Worm (Caenorhabditis elegans) whole organism, young adult: ENCODE measurements around the gene sfxn-1.3.

ENCODE experiments used
- C06A6.2 ChIP-seq: fragments of 200-800 bp; sonication (Bioruptor generic); conservative IDR thresholded peaks from 2 replicates; pipeline ENCODE4 v1.3.6; 2022; ENCODE audit warnings: missing genetic modification characterization, missing compliant biosample characterization
- C17E4.6 ChIP-seq: fragments of 200-800 bp; sonication (Bioruptor generic); IDR thresholded peaks from 2 replicates; pipeline ENCODE4 v1.3.6; 2022; ENCODE audit warnings: missing genetic modification reagents, missing genetic modification characterization, missing compliant biosample characterization
- F37B4.10 ChIP-seq: fragments of 200-800 bp; sonication (Bioruptor generic); IDR thresholded peaks from 2 replicates; pipeline ENCODE4 v1.3.6; 2022; ENCODE audit warnings: missing genetic modification characterization, missing compliant biosample characterization
- F39B2.1 ChIP-seq: fragments of 200-800 bp; sonication (Bioruptor generic); IDR thresholded peaks from 2 replicates; pipeline ENCODE4 v1.3.6; 2022; ENCODE audit warnings: missing genetic modification reagents, missing genetic modification characterization, missing compliant biosample characterization
- F57A8.1 ChIP-seq: fragments of 200-800 bp; sonication (Bioruptor generic); optimal IDR thresholded peaks from 2 replicates; lab custom pipeline; 2018; ENCODE audit warnings: mild to moderate bottlenecking, missing genetic modification characterization, moderate library complexity, missing compliant biosample characterization
- K12H6.12 ChIP-seq: fragments of 200-800 bp; sonication (Bioruptor generic); optimal IDR thresholded peaks from 2 replicates; lab custom pipeline; 2018; ENCODE audit warnings: mild to moderate bottlenecking, missing genetic modification characterization, missing compliant biosample characterization
- Y95B8A.8 ChIP-seq: fragments of 200-800 bp; sonication (Bioruptor generic); IDR thresholded peaks from 2 replicates; pipeline ENCODE4 v1.3.6; 2022; ENCODE audit warnings: missing genetic modification reagents, missing genetic modification characterization, missing compliant biosample characterization
- akir-1 ChIP-seq: fragments of 200-800 bp; sonication (Bioruptor generic); optimal IDR thresholded peaks from 2 replicates; lab custom pipeline; 2018; ENCODE audit warnings: mild to moderate bottlenecking, missing genetic modification characterization, moderate library complexity, missing compliant biosample characterization
- aptf-2 ChIP-seq: fragments of 200-800 bp; sonication (Bioruptor generic); conservative IDR thresholded peaks from 2 replicates; pipeline ENCODE4 v1.3.6; 2022; ENCODE audit warnings: missing genetic modification reagents, missing genetic modification characterization, missing compliant biosample characterization
- atf-7 ChIP-seq: sonication (generic microtip); optimal IDR thresholded peaks from 2 replicates; lab custom pipeline; 2017; ENCODE audit warnings: mild to moderate bottlenecking, missing genetic modification characterization, missing compliant biosample characterization
- attf-5 ChIP-seq: fragments of 200-800 bp; sonication (Bioruptor generic); optimal IDR thresholded peaks from 2 replicates; lab custom pipeline; 2018; ENCODE audit warnings: mild to moderate bottlenecking, missing genetic modification characterization, missing compliant biosample characterization
- bed-2 ChIP-seq: fragments of 200-800 bp; sonication (Bioruptor generic); IDR thresholded peaks from 2 replicates; pipeline ENCODE4 v1.3.6; 2022; ENCODE audit warnings: missing genetic modification reagents, missing genetic modification characterization, missing compliant biosample characterization
- ccch-3 ChIP-seq: fragments of 200-800 bp; sonication (Bioruptor generic); optimal IDR thresholded peaks from 2 replicates; lab custom pipeline; 2018; ENCODE audit warnings: mild to moderate bottlenecking, missing genetic modification characterization, missing compliant biosample characterization
- cebp-1 ChIP-seq, 2 experiments: fragments of 200-800 bp in 1 of 2; sonication (Bioruptor generic) in 1 of 2; sonication (generic microtip) in 1 of 2; IDR thresholded peaks in 1 of 2; optimal IDR thresholded peaks in 1 of 2; 2 replicates each; pipeline versions ENCODE4 v1.3.6 to Lab custom; 2017 to 2022; ENCODE audit warnings: missing compliant biosample characterization in 2 of 2, missing genetic modification characterization in 2 of 2, mild to moderate bottlenecking in 1 of 2, missing genetic modification reagents in 1 of 2, moderate library complexity in 1 of 2
- dox-1 ChIP-seq: fragments of 200-800 bp; sonication (Bioruptor generic); IDR thresholded peaks from 2 replicates; pipeline ENCODE4 v1.3.6; 2022; ENCODE audit warnings: missing genetic modification reagents, missing genetic modification characterization, missing compliant biosample characterization
- dpl-1 ChIP-seq: fragments of 150-350 bp; optimal IDR thresholded peaks from 2 replicates; lab custom pipeline; 2014; ENCODE audit warnings: missing biosample characterization, missing genetic modification reagents, missing genetic modification characterization
- egl-18 ChIP-seq: fragments of 200-800 bp; sonication (Bioruptor generic); IDR thresholded peaks from 2 replicates; pipeline ENCODE4 v1.3.6; 2022; ENCODE audit warnings: missing genetic modification reagents, missing genetic modification characterization, missing compliant biosample characterization
- egl-44 ChIP-seq: fragments of 200-800 bp; sonication (Bioruptor generic); IDR thresholded peaks from 2 replicates; pipeline ENCODE4 v1.3.6; 2022; ENCODE audit warnings: missing genetic modification reagents, missing genetic modification characterization, missing compliant biosample characterization
- hlh-12 ChIP-seq: sonication (generic microtip); optimal IDR thresholded peaks from 2 replicates; lab custom pipeline; 2016; ENCODE audit warnings: missing genetic modification characterization, missing compliant biosample characterization
- hmg-1.2 ChIP-seq: fragments of 200-800 bp; sonication (Bioruptor generic); IDR thresholded peaks from 2 replicates; pipeline ENCODE4 v1.3.6; 2022; ENCODE audit warnings: missing genetic modification reagents, missing genetic modification characterization, missing compliant biosample characterization
- let-526 ChIP-seq: fragments of 200-800 bp; sonication (Bioruptor generic); IDR thresholded peaks from 2 replicates; pipeline ENCODE4 v1.3.6; 2022; ENCODE audit warnings: missing genetic modification reagents, missing genetic modification characterization, missing compliant biosample characterization
- madf-6 ChIP-seq: fragments of 200-800 bp; sonication (Bioruptor generic); IDR thresholded peaks from 2 replicates; pipeline ENCODE4 v1.3.6; 2022; ENCODE audit warnings: missing genetic modification reagents, missing genetic modification characterization, missing compliant biosample characterization
- madf-8 ChIP-seq: fragments of 200-800 bp; sonication (Bioruptor generic); conservative IDR thresholded peaks from 2 replicates; pipeline ENCODE4 v1.3.6; 2022; ENCODE audit warnings: missing genetic modification reagents, missing genetic modification characterization, missing compliant biosample characterization
- mcd-1 ChIP-seq: fragments of 200-800 bp; sonication (Bioruptor generic); IDR thresholded peaks from 2 replicates; pipeline ENCODE4 v1.3.6; 2022; ENCODE audit warnings: missing genetic modification reagents, missing genetic modification characterization, missing compliant biosample characterization
- mxl-1 ChIP-seq: sonication (generic microtip); optimal IDR thresholded peaks from 2 replicates; lab custom pipeline; 2016; ENCODE audit warnings: missing genetic modification characterization, missing compliant biosample characterization
- nhr-27 ChIP-seq: fragments of 200-800 bp; sonication (Bioruptor generic); optimal IDR thresholded peaks from 2 replicates; lab custom pipeline; 2018; ENCODE audit warnings: mild to moderate bottlenecking, missing genetic modification characterization, moderate library complexity, missing compliant biosample characterization
- rcor-1 ChIP-seq: fragments of 200-800 bp; sonication (Bioruptor generic); IDR thresholded peaks from 2 replicates; pipeline ENCODE4 v1.3.6; 2022; ENCODE audit warnings: missing genetic modification reagents, missing genetic modification characterization, missing compliant biosample characterization
- snpc-1.1 ChIP-seq: sonication (generic microtip); optimal IDR thresholded peaks from 2 replicates; lab custom pipeline; 2017; ENCODE audit warnings: missing genetic modification characterization, mild to moderate bottlenecking, missing compliant biosample characterization, antibody characterized with exemption, moderate library complexity, missing genotype, missing genetic modification reagents; ENCODE audit not compliant: insufficient read depth
- somi-1 ChIP-seq: fragments of 200-800 bp; sonication (Bioruptor generic); optimal IDR thresholded peaks from 2 replicates; lab custom pipeline; 2018; ENCODE audit warnings: mild to moderate bottlenecking, missing genetic modification characterization, missing compliant biosample characterization
- zim-3 ChIP-seq: sonication (generic microtip); optimal IDR thresholded peaks from 2 replicates; lab custom pipeline; 2017; ENCODE audit warnings: mild to moderate bottlenecking, missing genetic modification characterization, moderate library complexity, missing compliant biosample characterization
- ztf-18 ChIP-seq: sonication (generic microtip); optimal IDR thresholded peaks from 2 replicates; lab custom pipeline; 2016; ENCODE audit warnings: missing genotype, mild to moderate bottlenecking, missing genetic modification characterization, missing compliant biosample characterization
- ztf-22 ChIP-seq: fragments of 200-800 bp; sonication (Bioruptor generic); optimal IDR thresholded peaks from 2 replicates; lab custom pipeline; 2018; ENCODE audit warnings: mild to moderate bottlenecking, missing genetic modification characterization, moderate library complexity, missing compliant biosample characterization
- ztf-3 ChIP-seq: fragments of 200-800 bp; sonication (Bioruptor generic); optimal IDR thresholded peaks from 2 replicates; lab custom pipeline; 2018; ENCODE audit warnings: mild to moderate bottlenecking, missing genetic modification characterization, missing compliant biosample characterization

Gene sfxn-1.3

ce11 chrV:15704745-15705144, 21.9 kb upstream of the sfxn-1.3 start, which contains the start of gene twk-34:
twk-34 (plus strand) TSS chrV:15704960.
- TF ChIP-seq ztf-18 (no peak), ztf-3 (GFP tag; lab: Kevin White, UChicago) (no peak), cebp-1 (GFP tag; IDR thresholded peaks at IDR 0.05; lab: Robert Waterston, UW) (no peak), cebp-1 (tag; optimal IDR thresholded peaks at IDR 0.05; lab: Kevin White, UChicago) (no peak), aptf-2 (GFP tag; lab: Robert Waterston, UW) (no peak), hmg-1.2 (GFP tag; lab: Robert Waterston, UW) (no peak), madf-8 (GFP tag; lab: Robert Waterston, UW) (no peak), rcor-1 (no peak), akir-1 (GFP tag; lab: Kevin White, UChicago) (no peak), F37B4.10 (no peak), K12H6.12 (no peak), dox-1 (GFP tag; lab: Robert Waterston, UW) (no peak), hlh-12 (tag; lab: Kevin White, UChicago) (no peak), mcd-1 (no peak), mxl-1 (tag; lab: Kevin White, UChicago) (no peak)

- TF ChIP-seq ccch-3 (GFP tag; lab: Kevin White, UChicago), result no peak
- TF ChIP-seq atf-7 (tag; lab: Kevin White, UChicago), result no peak
- peak; percentile 27 for TF ChIP-seq somi-1 (GFP tag; lab: Kevin White, UChicago)
These were observed 18.7 kb upstream of the sfxn-1.3 start for ce11 chrV:15707982-15708381.

DNA sequence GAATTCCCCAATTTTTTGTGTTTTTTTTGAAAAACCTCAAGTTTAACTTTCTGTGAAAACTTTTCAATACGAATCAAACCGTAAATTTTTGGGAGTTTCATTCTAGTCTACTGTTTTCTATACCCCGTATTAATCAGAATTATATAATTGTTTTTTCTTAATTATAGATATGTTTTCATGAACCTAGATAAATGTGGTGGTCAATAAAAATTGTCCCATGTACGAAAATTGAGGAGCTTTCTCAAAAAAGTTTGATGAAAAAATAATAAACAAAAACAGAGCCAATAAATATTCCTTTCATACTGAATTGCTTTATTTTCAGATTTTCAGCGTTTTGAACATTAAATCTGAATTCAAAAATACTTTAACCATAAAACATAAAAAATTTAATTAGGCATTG, 16.2 kb upstream of the sfxn-1.3 start, which contains the start of gene Y6E2A.1:
TSS of gene Y6E2A.1 (minus strand) at position 101 of the 400 bp plus-strand sequence.
- no peak for TF ChIP-seq C17E4.6
- no peak for TF ChIP-seq egl-44 (GFP tag; lab: Robert Waterston, UW)
- no peak for TF ChIP-seq attf-5
- no peak for TF ChIP-seq zim-3 (tag; lab: Kevin White, UChicago)
- no peak for TF ChIP-seq snpc-1.1 (tag; lab: Kevin White, UChicago)
- TF ChIP-seq C06A6.2, result no peak
- TF ChIP-seq ztf-22, result no peak
- no peak for TF ChIP-seq nhr-27 (tag; lab: Kevin White, UChicago)
- TF ChIP-seq ztf-18, result no peak
- TF ChIP-seq, all 124 proteins: peak for 0

- TF ChIP-seq F57A8.1 (GFP tag; lab: Kevin White, UChicago), result no peak
- TF ChIP-seq somi-1 (GFP tag; lab: Kevin White, UChicago), result no peak
- TF ChIP-seq F39B2.1 (GFP tag; lab: Robert Waterston, UW), result no peak
- TF ChIP-seq Y95B8A.8 (GFP tag; lab: Robert Waterston, UW), result no peak
- TF ChIP-seq bed-2, result no peak
- TF ChIP-seq C06A6.2, result no peak
These were observed 14.7 kb upstream of the sfxn-1.3 start, which contains the start of gene str-101 for ce11 chrV:15711898-15712297. str-101 (minus strand) TSS chrV:15711998.

ce11 chrV:15712385-15712784, 14.3 kb upstream of the sfxn-1.3 start:
- TF ChIP-seq somi-1 (GFP tag; lab: Kevin White, UChicago) (no peak), egl-18 (GFP tag; lab: Robert Waterston, UW) (no peak), F37B4.10 (no peak), let-526 (no peak), dpl-1 (no peak), madf-6 (no peak)
